Worm (Caenorhabditis elegans) whole organism, late embryonic: ENCODE data around the gene jip-1.

Experiments
- ama-1 ChIP-seq: fragments of 150-350 bp; optimal IDR thresholded peaks from 2 replicates; lab custom pipeline; 2014
- ceh-45 ChIP-seq: fragments of 200-800 bp; sonication (Bioruptor generic); IDR thresholded peaks from 2 replicates; pipeline ENCODE4 v1.3.6; 2022; ENCODE audit warnings: missing genetic modification reagents, missing genetic modification characterization, missing compliant biosample characterization
- nfya-1 ChIP-seq: sonication (generic microtip); optimal IDR thresholded peaks from 2 replicates; lab custom pipeline; 2017; ENCODE audit warnings: missing genetic modification characterization, mild to moderate bottlenecking, missing compliant biosample characterization, antibody characterized with exemption, moderate library complexity
- pag-3 ChIP-seq: sonication (generic microtip); optimal IDR thresholded peaks from 2 replicates; lab custom pipeline; 2016; ENCODE audit warnings: missing compliant biosample characterization, missing genetic modification characterization, borderline replicate concordance
- unc-42 ChIP-seq: sonication (generic microtip); optimal IDR thresholded peaks from 2 replicates; lab custom pipeline; 2016; ENCODE audit warnings: missing genotype, missing genetic modification characterization, missing compliant biosample characterization

DNA sequence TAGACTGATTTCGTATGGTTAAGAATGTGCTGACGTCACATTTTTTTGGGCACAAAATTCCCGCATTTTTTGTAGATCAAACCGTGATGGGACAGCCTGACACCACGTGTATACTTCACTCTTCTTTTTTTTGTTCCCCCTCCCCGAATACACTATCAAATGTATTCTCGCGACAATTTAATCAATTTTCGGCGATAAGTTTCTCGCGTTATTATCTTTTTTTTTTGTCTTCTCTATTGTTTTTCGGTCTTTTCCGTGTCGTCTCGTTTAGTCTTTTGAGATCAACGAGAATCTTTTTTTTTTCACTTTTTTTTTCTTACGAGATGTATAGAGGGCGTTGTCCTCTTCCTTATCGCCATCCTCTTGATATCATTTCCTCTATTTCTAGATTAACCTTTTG is 11.5 kb upstream of the jip-1 start:
- TF ChIP-seq ama-1 (lab: Kevin White, UChicago): no peak
- no peak for TF ChIP-seq ceh-45 (GFP tag; lab: Robert Waterston, UW)
- TF ChIP-seq pag-3 (tag; lab: Kevin White, UChicago): no peak
- no peak for TF ChIP-seq nfya-1
- no peak for TF ChIP-seq unc-42 (tag; lab: Kevin White, UChicago)
